Fruit fly (Drosophila melanogaster): ENCODE results near the gene CG14265.
A peak's percentile ranks its signal among the peaks of the same experiment; 100 is the strongest.

Gene CG14265

dm6 chrX:3273557-3273956, 37.1 kb upstream of the CG14265 start (continued):
- TF ChIP-seq toy (GFP tag; IDR thresholded peaks at IDR 0.05) (no peak), CG11085 (GFP tag; IDR thresholded peaks at IDR 0.05) (peak; percentile 30; the same call in 1 of the 2 replicates), CG4424 (GFP tag; optimal IDR thresholded peaks at IDR 0.05) (no peak), Rfx (GFP tag; IDR thresholded peaks at IDR 0.05) (peak; percentile 72), Atf6 (GFP tag; IDR thresholded peaks at IDR 0.05) (peak; percentile 48; the same call in 1 of the 2 replicates), row (GFP tag; IDR thresholded peaks at IDR 0.05) (peak; percentile 72), ttk (GFP tag; IDR thresholded peaks at IDR 0.05) (peak; percentile 41; the same call in 1 of the 2 replicates), Fer3 (tag; optimal IDR thresholded peaks at IDR 0.05) (peak; percentile 18), tgo (GFP tag; IDR thresholded peaks at IDR 0.05) (peak; percentile 38; the same call in 2 of the 3 replicates), Lpt (GFP tag; optimal IDR thresholded peaks at IDR 0.05) (no peak), vvl (GFP tag; IDR thresholded peaks at IDR 0.05) (no peak), gsb (GFP tag; IDR thresholded peaks at IDR 0.05) (0 out of 2 replicates have a peak, but pooled peaks have one; percentile 24)

- TF ChIP-seq maf-S (GFP tag; optimal IDR thresholded peaks at IDR 0.05) (no peak), eve (GFP tag; optimal IDR thresholded peaks at IDR 0.05) (no peak), CoRest (tag; optimal IDR thresholded peaks at IDR 0.05) (no peak), CG6854 (GFP tag; optimal IDR thresholded peaks at IDR 0.05) (no peak), dmrt11E (tag; optimal IDR thresholded peaks at IDR 0.05) (no peak), H2.0 (GFP tag; IDR thresholded peaks at IDR 0.05) (no peak), CG6175 (GFP tag; IDR thresholded peaks at IDR 0.05) (no peak), MBD-R2 (GFP tag; IDR thresholded peaks at IDR 0.05) (no peak), sug (tag; optimal IDR thresholded peaks at IDR 0.05) (peak; percentile 18), CG9437 (GFP tag; optimal IDR thresholded peaks at IDR 0.05) (no peak), ttk (GFP tag; IDR thresholded peaks at IDR 0.05) (no peak), phol (tag; optimal IDR thresholded peaks at IDR 0.05) (no peak), CG1529 (GFP tag; optimal IDR thresholded peaks at IDR 0.05) (no peak), BtbVII (GFP tag; optimal IDR thresholded peaks at IDR 0.05) (no peak), tll (GFP tag; optimal IDR thresholded peaks at IDR 0.05) (no peak), tap (tag; optimal IDR thresholded peaks at IDR 0.05) (no peak), Gsc (GFP tag; IDR thresholded peaks at IDR 0.05) (no peak), onecut (GFP tag; IDR thresholded peaks at IDR 0.05) (no peak), exex (tag; optimal IDR thresholded peaks at IDR 0.05) (peak; percentile 92), CG9727 (GFP tag; optimal IDR thresholded peaks at IDR 0.05) (no peak), Dip2 (GFP tag; IDR thresholded peaks at IDR 0.05) (no peak), wek (GFP tag; optimal IDR thresholded peaks at IDR 0.05) (no peak), sqz (GFP tag; optimal IDR thresholded peaks at IDR 0.05) (peak; percentile 58), lab (GFP tag; optimal IDR thresholded peaks at IDR 0.05) (peak; percentile 29), tgo (GFP tag; IDR thresholded peaks at IDR 0.05) (no peak), CG13296 (GFP tag; optimal IDR thresholded peaks at IDR 0.05) (peak; percentile 29), CG6654 (GFP tag; optimal IDR thresholded peaks at IDR 0.05) (no peak), usp (GFP tag; optimal IDR thresholded peaks at IDR 0.05) (no peak), bigmax (GFP tag; optimal IDR thresholded peaks at IDR 0.05) (no peak), schlank (tag; optimal IDR thresholded peaks at IDR 0.05) (no peak), CG15514 (GFP tag; optimal IDR thresholded peaks at IDR 0.05) (no peak), ems (GFP tag; optimal IDR thresholded peaks at IDR 0.05) (no peak), CG12769 (tag; optimal IDR thresholded peaks at IDR 0.05) (no peak), peb (GFP tag; IDR thresholded peaks at IDR 0.05) (no peak)
Measured at dm6 chrX:3265828-3266227, 29.3 kb upstream of the CG14265 start.
